Fruit fly (Drosophila melanogaster) whole organism, adult: ENCODE data around the gene SkpE.

Source experiments
- CG11617 ChIP-seq: fragments of 200-800 bp; sonication (Bioruptor generic); optimal IDR thresholded peaks from 2 replicates; lab custom pipeline; 2017; ENCODE audit warnings: mild to moderate bottlenecking, missing biosample characterization, missing genetic modification reagents, missing genetic modification characterization
- CG12768 ChIP-seq: fragments of 200-800 bp; sonication (Bioruptor generic); optimal IDR thresholded peaks from 2 replicates; lab custom pipeline; 2017; ENCODE audit warnings: missing biosample characterization, missing genetic modification characterization, mild to moderate bottlenecking, moderate library complexity, missing genetic modification reagents
- CG14711 ChIP-seq: fragments of 200-800 bp; sonication (Bioruptor generic); optimal IDR thresholded peaks from 2 replicates; lab custom pipeline; 2018; ENCODE audit warnings: missing biosample characterization, mild to moderate bottlenecking, missing genetic modification characterization, moderate library complexity
- CG1620 ChIP-seq: fragments of 200-800 bp; sonication (Bioruptor generic); optimal IDR thresholded peaks from 2 replicates; lab custom pipeline; 2016; ENCODE audit warnings: missing biosample characterization, missing genetic modification characterization
- CG33017 ChIP-seq: fragments of 200-800 bp; sonication (Bioruptor generic); optimal IDR thresholded peaks from 2 replicates; lab custom pipeline; 2018; ENCODE audit warnings: missing biosample characterization, mild to moderate bottlenecking, missing genetic modification characterization, moderate library complexity
- CG5204 ChIP-seq: fragments of 200-800 bp; sonication (Bioruptor generic); optimal IDR thresholded peaks from 2 replicates; lab custom pipeline; 2016; ENCODE audit warnings: missing biosample characterization, missing genetic modification characterization
- CG7045 ChIP-seq: fragments of 200-800 bp; sonication (Bioruptor generic); optimal IDR thresholded peaks from 2 replicates; lab custom pipeline; 2017; ENCODE audit warnings: missing biosample characterization, mild to moderate bottlenecking, missing genetic modification characterization
- CG7101 ChIP-seq: fragments of 200-800 bp; sonication (Bioruptor generic); optimal IDR thresholded peaks from 2 replicates; lab custom pipeline; 2018; ENCODE audit warnings: missing biosample characterization, mild to moderate bottlenecking, missing genetic modification characterization, moderate library complexity
- Clk ChIP-seq: fragments of 200-800 bp; sonication (Bioruptor generic); optimal IDR thresholded peaks from 2 replicates; lab custom pipeline; 2017; ENCODE audit warnings: missing biosample characterization, missing genetic modification characterization
- Crg-1 ChIP-seq: fragments of 200-800 bp; sonication (Bioruptor generic); optimal IDR thresholded peaks from 2 replicates; lab custom pipeline; 2016; ENCODE audit warnings: missing biosample characterization, missing genetic modification characterization
- Hr96 ChIP-seq: fragments of 200-800 bp; sonication (Bioruptor generic); optimal IDR thresholded peaks from 2 replicates; lab custom pipeline; 2016; ENCODE audit warnings: missing biosample characterization, missing genetic modification characterization
- Mnt ChIP-seq: fragments of 200-800 bp; sonication (Bioruptor generic); optimal IDR thresholded peaks from 2 replicates; lab custom pipeline; 2016; ENCODE audit warnings: missing biosample characterization, mild to moderate bottlenecking, missing genetic modification characterization
- bab1 ChIP-seq: fragments of 200-800 bp; sonication (Bioruptor generic); optimal IDR thresholded peaks from 3 replicates; lab custom pipeline; 2019; ENCODE audit warnings: missing biosample characterization, mild to moderate bottlenecking, missing genetic modification characterization, moderate library complexity
- cic ChIP-seq: fragments of 200-800 bp; sonication (Bioruptor generic); optimal IDR thresholded peaks from 2 replicates; lab custom pipeline; 2017; ENCODE audit warnings: missing biosample characterization, mild to moderate bottlenecking, missing genetic modification characterization, moderate library complexity
- cnc ChIP-seq, 2 experiments: fragments of >200 bp; optimal IDR thresholded peaks; 2 replicates each; lab custom pipeline; 2017
- kay ChIP-seq: fragments of 200-800 bp; sonication (Bioruptor generic); peaks from one replicate; lab custom pipeline; 2016; ENCODE audit warnings: missing biosample characterization, missing genetic modification characterization, borderline replicate concordance
- ovo ChIP-seq: fragments of 200-800 bp; sonication (Bioruptor generic); optimal IDR thresholded peaks from 2 replicates; lab custom pipeline; 2016; ENCODE audit warnings: missing biosample characterization, missing genetic modification characterization
- pad ChIP-seq: fragments of 200-800 bp; sonication (Bioruptor generic); optimal IDR thresholded peaks from 3 replicates; lab custom pipeline; 2017; ENCODE audit warnings: missing biosample characterization, missing genetic modification characterization, mild to moderate bottlenecking, moderate library complexity, missing genetic modification reagents
- tj ChIP-seq: fragments of 200-800 bp; sonication (Bioruptor generic); optimal IDR thresholded peaks from 3 replicates; lab custom pipeline; 2017; ENCODE audit warnings: missing biosample characterization, mild to moderate bottlenecking, missing genetic modification characterization, moderate library complexity
- toe ChIP-seq: fragments of 200-800 bp; sonication (Bioruptor generic); optimal IDR thresholded peaks from 2 replicates; lab custom pipeline; 2016; ENCODE audit warnings: missing biosample characterization, missing genetic modification characterization

The SkpE gene

dm6 chrX:19823980-19824379, at the start of gene SkpE:
Gene SkpE, minus strand, starts transcription at chrX:19824080.
- TF ChIP-seq CG33017 (tag; lab: Kevin White, UChicago) (no peak), CG1620 (GFP tag; lab: Kevin White, UChicago) (no peak), toe (GFP tag; lab: Kevin White, UChicago) (no peak), cic (no peak), Hr96 (no peak), CG11617 (GFP tag; lab: Kevin White, UChicago) (no peak), Crg-1 (no peak), CG12768 (GFP tag; lab: Kevin White, UChicago) (no peak), CG14711 (tag; lab: Kevin White, UChicago) (no peak), cnc (optimal IDR thresholded peaks at IDR 0.05; lab: Kevin White, UChicago) (no peak), bab1 (GFP tag; lab: Kevin White, UChicago) (no peak), CG5204 (GFP tag; lab: Kevin White, UChicago) (no peak), ovo (GFP tag; lab: Kevin White, UChicago) (no peak), Mnt (GFP tag; lab: Kevin White, UChicago) (no peak), Clk (GFP tag; lab: Kevin White, UChicago) (no peak), tj (GFP tag; lab: Kevin White, UChicago) (no peak)

dm6 chrX:19867007-19867406, 43.1 kb upstream of the SkpE start:
- TF ChIP-seq CG11617 (GFP tag; lab: Kevin White, UChicago) (no peak), CG1620 (GFP tag; lab: Kevin White, UChicago) (no peak), tj (GFP tag; lab: Kevin White, UChicago) (no peak), Clk (GFP tag; lab: Kevin White, UChicago) (no peak), pad (GFP tag; lab: Kevin White, UChicago) (peak; percentile 84), ovo (GFP tag; lab: Kevin White, UChicago) (peak; percentile 83), CG14711 (tag; lab: Kevin White, UChicago) (no peak), Mnt (GFP tag; lab: Kevin White, UChicago) (no peak), CG7101 (tag; lab: Kevin White, UChicago) (no peak)

- TF ChIP-seq Hr96 (no peak), tj (GFP tag; lab: Kevin White, UChicago) (peak; percentile 28)
These were observed 42.5 kb upstream of the SkpE start, which contains the start of gene Hers for dm6 chrX:19866145-19866972. Gene Hers, plus strand, starts transcription at chrX:19866146.

dm6 chrX:19865389-19866144, 41.7 kb upstream of the SkpE start, which contains the start of gene THADA:
Gene THADA, minus strand, starts transcription at chrX:19865524.
- peak; percentile 41 for TF ChIP-seq bab1 (GFP tag; lab: Kevin White, UChicago)
- peak; percentile 51 for TF ChIP-seq tj (GFP tag; lab: Kevin White, UChicago)
- TF ChIP-seq cnc (optimal IDR thresholded peaks at IDR 0.05; lab: Kevin White, UChicago), result no peak
- TF ChIP-seq ovo (GFP tag; lab: Kevin White, UChicago), result peak; percentile 23
- no peak for TF ChIP-seq pad (GFP tag; lab: Kevin White, UChicago)
- TF ChIP-seq kay (GFP tag; lab: Kevin White, UChicago), result no peak
- TF ChIP-seq Mnt (GFP tag; lab: Kevin White, UChicago), result peak; percentile 4
- peak; percentile 39 for TF ChIP-seq Hr96
- peak; percentile 33 for TF ChIP-seq CG33017 (tag; lab: Kevin White, UChicago)
- TF ChIP-seq CG11617 (GFP tag; lab: Kevin White, UChicago), result peak; percentile 71
- peak; percentile 83 for TF ChIP-seq CG14711 (tag; lab: Kevin White, UChicago)
- peak; percentile 70 for TF ChIP-seq CG5204 (GFP tag; lab: Kevin White, UChicago)
- no peak for TF ChIP-seq cic
- peak; percentile 56 for TF ChIP-seq CG7101 (tag; lab: Kevin White, UChicago)
- TF ChIP-seq toe (GFP tag; lab: Kevin White, UChicago), result peak; percentile 7
- no peak for TF ChIP-seq CG12768 (GFP tag; lab: Kevin White, UChicago)
- TF ChIP-seq Clk (GFP tag; lab: Kevin White, UChicago), result no peak
- TF ChIP-seq CG1620 (GFP tag; lab: Kevin White, UChicago), result no peak
- TF ChIP-seq CG7045 (GFP tag; lab: Kevin White, UChicago), result no peak
- TF ChIP-seq Crg-1, result peak; percentile 72

dm6 chrX:19859331-19859730, 35.5 kb upstream of the SkpE start:
- TF ChIP-seq CG1620 (GFP tag; lab: Kevin White, UChicago) (no peak), CG14711 (tag; lab: Kevin White, UChicago) (no peak), tj (GFP tag; lab: Kevin White, UChicago) (no peak), Clk (GFP tag; lab: Kevin White, UChicago) (no peak), pad (GFP tag; lab: Kevin White, UChicago) (no peak), Mnt (GFP tag; lab: Kevin White, UChicago) (no peak), kay (GFP tag; lab: Kevin White, UChicago) (no peak)

dm6 chrX:19851989-19852307, 28.1 kb upstream of the SkpE start, which contains the start of the genes pico and Nup205:
Gene pico, minus strand, starts transcription at chrX:19852059.
Gene Nup205, plus strand, starts transcription at chrX:19852214.
- TF ChIP-seq CG14711 (tag; lab: Kevin White, UChicago), result no peak
- TF ChIP-seq tj (GFP tag; lab: Kevin White, UChicago), result peak; percentile 66
- TF ChIP-seq CG5204 (GFP tag; lab: Kevin White, UChicago), result no peak
- TF ChIP-seq cnc (optimal IDR thresholded peaks at IDR 0.05; lab: Kevin White, UChicago), result no peak
- TF ChIP-seq toe (GFP tag; lab: Kevin White, UChicago), result no peak
- no peak for TF ChIP-seq CG11617 (GFP tag; lab: Kevin White, UChicago)
- TF ChIP-seq Crg-1, result no peak
- TF ChIP-seq CG33017 (tag; lab: Kevin White, UChicago), result no peak
- TF ChIP-seq bab1 (GFP tag; lab: Kevin White, UChicago), result peak; percentile 76
- TF ChIP-seq Mnt (GFP tag; lab: Kevin White, UChicago), result peak; percentile 61
- peak; percentile 44 for TF ChIP-seq CG1620 (GFP tag; lab: Kevin White, UChicago)
- no peak for TF ChIP-seq kay (GFP tag; lab: Kevin White, UChicago)
- no peak for TF ChIP-seq CG7045 (GFP tag; lab: Kevin White, UChicago)
- no peak for TF ChIP-seq pad (GFP tag; lab: Kevin White, UChicago)
- no peak for TF ChIP-seq Hr96
- no peak for TF ChIP-seq CG12768 (GFP tag; lab: Kevin White, UChicago)
- peak; percentile 28 for TF ChIP-seq CG7101 (tag; lab: Kevin White, UChicago)
- peak; percentile 49 for TF ChIP-seq cic
- no peak for TF ChIP-seq ovo (GFP tag; lab: Kevin White, UChicago)
- no peak for TF ChIP-seq Clk (GFP tag; lab: Kevin White, UChicago)
